Worm (Caenorhabditis elegans) whole organism, mixed stage, embryonic: ENCODE results near the gene eif-1.

ENCODE experiments used
- elt-1 ChIP-seq: sonication (generic microtip); optimal IDR thresholded peaks from 2 replicates; lab custom pipeline; 2017; ENCODE audit warnings: missing genetic modification characterization, mild to moderate bottlenecking, missing compliant biosample characterization, antibody characterized with exemption, moderate library complexity, borderline replicate concordance; ENCODE audit not compliant: insufficient read depth
- flh-1 ChIP-seq: fragments of 200-800 bp; sonication (Bioruptor generic); optimal IDR thresholded peaks from 2 replicates; lab custom pipeline; 2018; ENCODE audit warnings: mild to moderate bottlenecking, missing genetic modification characterization, moderate library complexity, missing compliant biosample characterization
- lin-32 ChIP-seq: fragments of 200-800 bp; sonication (Bioruptor generic); optimal IDR thresholded peaks from 2 replicates; lab custom pipeline; 2018; ENCODE audit warnings: mild to moderate bottlenecking, missing genetic modification characterization, missing compliant biosample characterization
- mab-5 ChIP-seq: fragments of 150-350 bp; optimal IDR thresholded peaks from 2 replicates; lab custom pipeline; 2014; ENCODE audit warnings: missing biosample characterization, missing genetic modification characterization
- nhr-237 ChIP-seq: fragments of 150-350 bp; optimal IDR thresholded peaks from 2 replicates; lab custom pipeline; 2014; ENCODE audit warnings: missing biosample characterization, missing genetic modification characterization
- nhr-28 ChIP-seq: fragments of 150-350 bp; optimal IDR thresholded peaks from 2 replicates; lab custom pipeline; 2014; ENCODE audit warnings: missing biosample characterization, missing genetic modification characterization
- nhr-76 ChIP-seq: sonication (generic microtip); optimal IDR thresholded peaks from 2 replicates; lab custom pipeline; 2017; ENCODE audit warnings: missing biosample characterization, missing genetic modification characterization
- unc-39 ChIP-seq: fragments of 150-350 bp; optimal IDR thresholded peaks from 2 replicates; lab custom pipeline; 2014; ENCODE audit warnings: missing biosample characterization, missing genetic modification characterization
- unc-62 ChIP-seq: fragments of 150-350 bp; optimal IDR thresholded peaks from 2 replicates; lab custom pipeline; 2014; ENCODE audit warnings: missing biosample characterization, missing genetic modification reagents, missing genetic modification characterization

DNA sequence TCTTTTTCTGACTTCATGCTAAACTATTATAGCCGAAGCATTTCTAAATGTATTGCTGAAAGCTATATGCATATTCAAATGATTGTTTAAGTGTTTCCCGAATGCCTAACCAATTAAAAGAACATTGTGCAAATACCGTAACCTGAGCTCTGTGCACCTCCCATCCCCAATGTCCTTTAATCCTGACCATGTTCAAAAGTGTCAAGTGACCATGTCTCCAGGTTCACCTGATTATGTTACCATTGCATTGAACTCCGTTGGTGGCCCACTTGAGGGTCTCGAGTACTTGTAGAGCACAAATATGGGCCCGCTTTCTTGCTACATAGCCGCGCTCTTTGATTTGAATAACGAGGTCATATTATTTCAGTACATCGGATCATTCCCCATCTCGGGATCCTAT lies 18.1 kb downstream of the eif-1 start:
- TF ChIP-seq nhr-28 (tag; lab: Kevin White, UChicago) = no peak
- no peak for TF ChIP-seq lin-32 (GFP tag; lab: Kevin White, UChicago)
- TF ChIP-seq unc-39 (tag; lab: Kevin White, UChicago) = no peak
- no peak for TF ChIP-seq elt-1 (tag; lab: Kevin White, UChicago)
- TF ChIP-seq flh-1 (GFP tag; lab: Kevin White, UChicago) = no peak
- no peak for TF ChIP-seq nhr-237 (tag; lab: Kevin White, UChicago)
- TF ChIP-seq unc-62 = no peak
- no peak for TF ChIP-seq mab-5 (tag; lab: Kevin White, UChicago)
- no peak for TF ChIP-seq nhr-76 (tag; lab: Kevin White, UChicago)
